Fruit fly (Drosophila melanogaster) whole organism: ENCODE data around the gene Ugt307A1.

Experiments
- CG8478 ChIP-seq: fragments of >200 bp; optimal IDR thresholded peaks from 2 replicates; lab custom pipeline; 2018; ENCODE audit warnings: inconsistent platforms
- psq ChIP-seq: fragments of >200 bp; optimal IDR thresholded peaks from 2 replicates; lab custom pipeline; 2017

DNA sequence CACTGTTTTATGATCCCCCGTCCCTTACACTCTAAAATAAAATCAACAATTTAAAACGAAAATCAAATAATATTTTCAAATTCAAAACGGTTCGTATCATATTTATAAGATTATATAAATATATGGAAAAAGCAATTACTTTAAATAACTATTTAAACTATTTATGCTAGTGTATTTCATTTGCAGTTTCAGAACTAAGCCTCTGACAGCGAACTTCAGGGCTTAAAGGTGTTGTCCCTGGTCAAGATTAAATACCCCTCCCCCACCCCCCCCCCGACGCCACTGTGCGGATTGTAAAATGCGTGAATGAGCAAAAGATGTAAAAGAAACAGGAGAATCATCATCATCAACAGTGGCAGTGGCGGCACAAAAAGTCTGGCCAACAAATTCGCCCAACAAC is 9.0 kb downstream of the Ugt307A1 start:
- TF ChIP-seq psq (lab: Kevin White, UChicago), result no peak
- TF ChIP-seq CG8478 (lab: Kevin White, UChicago), result no peak
